Worm (Caenorhabditis elegans) whole organism, L3 larva: Measurements from ENCODE around the gene C43D7.8.

Source experiments
- ZK546.5 ChIP-seq: sonication (generic microtip); optimal IDR thresholded peaks from 2 replicates; lab custom pipeline; 2017; ENCODE audit warnings: missing biosample characterization, missing genetic modification characterization
- ama-1 ChIP-seq: fragments of 150-350 bp; optimal IDR thresholded peaks from 2 replicates; lab custom pipeline; 2018
- ceh-82 ChIP-seq: fragments of 150-350 bp; optimal IDR thresholded peaks from 2 replicates; lab custom pipeline; 2014; ENCODE audit warnings: missing biosample characterization, missing genetic modification characterization
- fkh-10 ChIP-seq: sonication (generic microtip); optimal IDR thresholded peaks from 2 replicates; lab custom pipeline; 2017; ENCODE audit warnings: missing biosample characterization, missing genetic modification reagents, missing genetic modification characterization
- jun-1 ChIP-seq: fragments of 150-350 bp; optimal IDR thresholded peaks from 2 replicates; lab custom pipeline; 2014; ENCODE audit warnings: missing biosample characterization, missing genetic modification reagents, missing genetic modification characterization
- lin-39 ChIP-seq: fragments of 150-350 bp; optimal IDR thresholded peaks from 2 replicates; lab custom pipeline; 2018; ENCODE audit warnings: missing biosample characterization, missing genetic modification reagents, missing genetic modification characterization
- mdl-1 ChIP-seq: fragments of 150-350 bp; optimal IDR thresholded peaks from 2 replicates; lab custom pipeline; 2014; ENCODE audit warnings: missing biosample characterization, missing genetic modification characterization
- nfya-1 ChIP-seq: sonication (generic microtip); optimal IDR thresholded peaks from 2 replicates; lab custom pipeline; 2017; ENCODE audit warnings: missing genetic modification characterization, mild to moderate bottlenecking, missing compliant biosample characterization, antibody characterized with exemption, moderate library complexity; ENCODE audit not compliant: insufficient read depth
- nhr-25 ChIP-seq: sonication (generic microtip); optimal IDR thresholded peaks from 2 replicates; lab custom pipeline; 2017; ENCODE audit warnings: missing biosample characterization, missing genetic modification characterization
- pha-4 ChIP-seq: fragments of 150-350 bp; optimal IDR thresholded peaks from 2 replicates; lab custom pipeline; 2014; ENCODE audit warnings: missing biosample characterization, missing genetic modification reagents, missing genetic modification characterization
- pqm-1 ChIP-seq: fragments of 150-350 bp; optimal IDR thresholded peaks from 2 replicates; lab custom pipeline; 2017; ENCODE audit warnings: missing biosample characterization, missing genetic modification characterization, inconsistent platforms
- tbx-2 ChIP-seq: sonication (generic microtip); optimal IDR thresholded peaks from 2 replicates; lab custom pipeline; 2016; ENCODE audit warnings: mild to moderate bottlenecking, missing genetic modification characterization, missing compliant biosample characterization
- unc-62 ChIP-seq: fragments of 150-350 bp; sonication (generic microtip); optimal IDR thresholded peaks from 4 replicates; lab custom pipeline; 2014; ENCODE audit warnings: missing biosample characterization, missing genetic modification reagents, missing genetic modification characterization

DNA sequence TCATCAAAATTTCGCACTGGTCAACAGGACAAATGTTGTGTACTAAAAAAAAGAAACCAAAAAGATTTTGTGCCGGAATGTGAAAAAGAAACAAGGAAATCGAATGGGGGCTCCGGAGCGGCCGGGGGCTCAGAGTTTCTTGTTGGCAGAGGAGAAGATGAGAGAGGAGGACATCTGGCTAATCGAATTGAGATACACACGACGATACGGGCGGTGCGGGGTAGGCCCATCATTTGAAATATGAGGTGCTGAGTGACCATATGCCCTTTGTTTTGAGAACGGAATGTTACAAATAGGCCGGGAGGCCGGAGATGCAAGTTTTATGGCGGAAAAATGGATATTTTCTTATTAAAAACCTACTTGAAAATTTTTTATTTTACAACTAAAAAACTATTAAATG is 46.7 kb upstream of the C43D7.8 start:
- TF ChIP-seq fkh-10 (GFP tag; lab: Kevin White, UChicago) (no peak), nfya-1 (tag; lab: Kevin White, UChicago) (peak; percentile 3), unc-62 (no peak), lin-39 (peak; percentile 37), ama-1 (lab: Kevin White, UChicago) (no peak), jun-1 (tag; lab: Kevin White, UChicago) (no peak), ZK546.5 (no peak), ceh-82 (no peak), tbx-2 (tag; lab: Kevin White, UChicago) (no peak), pha-4 (tag; lab: Kevin White, UChicago) (no peak), mdl-1 (tag; lab: Kevin White, UChicago) (no peak), nhr-25 (tag; lab: Kevin White, UChicago) (no peak), pqm-1 (no peak)
